Fruit fly (Drosophila melanogaster) whole organism, embryonic: ENCODE measurements around the gene Muc18B.

Experiments used
- Atf6 ChIP-seq: fragments of 200-800 bp; sonication (Bioruptor generic); IDR thresholded peaks from 2 replicates; pipeline ENCODE4 v1.3.6; 2022; ENCODE audit warnings: missing biosample characterization, missing genetic modification characterization
- CG10267 ChIP-seq: fragments of 200-800 bp; sonication (Bioruptor generic); optimal IDR thresholded peaks from 2 replicates; lab custom pipeline; 2018; ENCODE audit warnings: missing biosample characterization, mild to moderate bottlenecking, missing genetic modification characterization, moderate library complexity
- CG12104 ChIP-seq: fragments of 200-800 bp; sonication (Bioruptor generic); optimal IDR thresholded peaks from 3 replicates; lab custom pipeline; 2016; ENCODE audit warnings: missing biosample characterization, missing genetic modification characterization
- CG12155 ChIP-seq: fragments of 200-800 bp; sonication (Bioruptor generic); optimal IDR thresholded peaks from 3 replicates; lab custom pipeline; 2016; ENCODE audit warnings: missing biosample characterization, missing genetic modification characterization
- CG13296 ChIP-seq: fragments of 200-800 bp; sonication (Bioruptor generic); optimal IDR thresholded peaks from 3 replicates; lab custom pipeline; 2018; ENCODE audit warnings: missing biosample characterization, mild to moderate bottlenecking, missing genetic modification characterization
- CG15479 ChIP-seq: fragments of 200-800 bp; sonication (Bioruptor generic); optimal IDR thresholded peaks from 3 replicates; lab custom pipeline; 2019; ENCODE audit warnings: missing biosample characterization, mild to moderate bottlenecking, missing genetic modification characterization, moderate library complexity
- CG17568 ChIP-seq: fragments of 200-800 bp; sonication (Bioruptor generic); optimal IDR thresholded peaks from 2 replicates; lab custom pipeline; 2018; ENCODE audit warnings: missing biosample characterization, mild to moderate bottlenecking, missing genetic modification characterization, moderate library complexity
- CG18011 ChIP-seq: fragments of 200-800 bp; sonication (Bioruptor generic); optimal IDR thresholded peaks from 2 replicates; lab custom pipeline; 2017; ENCODE audit warnings: missing biosample characterization, missing genetic modification characterization, mild to moderate bottlenecking, moderate library complexity, missing genotype
- CG1832 ChIP-seq: fragments of 200-800 bp; sonication (Bioruptor generic); optimal IDR thresholded peaks from 2 replicates; lab custom pipeline; 2017; ENCODE audit warnings: missing biosample characterization, mild to moderate bottlenecking, missing genetic modification characterization, inconsistent platforms
- CG18619 ChIP-seq: fragments of 200-800 bp; sonication (Bioruptor generic); optimal IDR thresholded peaks from 3 replicates; lab custom pipeline; 2017; ENCODE audit warnings: missing biosample characterization, mild to moderate bottlenecking, missing genetic modification characterization
- CG2202 ChIP-seq: fragments of 200-800 bp; sonication (Bioruptor generic); optimal IDR thresholded peaks from 2 replicates; lab custom pipeline; 2018; ENCODE audit warnings: missing biosample characterization, mild to moderate bottlenecking, missing genetic modification characterization
- CG34376 ChIP-seq: fragments of 200-800 bp; sonication (Bioruptor generic); optimal IDR thresholded peaks from 2 replicates; lab custom pipeline; 2018; ENCODE audit warnings: missing biosample characterization, mild to moderate bottlenecking, missing genetic modification characterization
- CG3995 ChIP-seq: fragments of 200-800 bp; sonication (Bioruptor generic); optimal IDR thresholded peaks from 3 replicates; lab custom pipeline; 2016; ENCODE audit warnings: missing biosample characterization, missing genetic modification characterization
- CG4328 ChIP-seq: fragments of 200-800 bp; sonication (Bioruptor generic); optimal IDR thresholded peaks from 3 replicates; lab custom pipeline; 2017; ENCODE audit warnings: missing biosample characterization, missing genetic modification reagents, missing genetic modification characterization
- CG4617 ChIP-seq: fragments of 200-800 bp; sonication (Bioruptor generic); optimal IDR thresholded peaks from 3 replicates; lab custom pipeline; 2016; ENCODE audit warnings: missing biosample characterization, missing genetic modification characterization, borderline replicate concordance
- CG6175 ChIP-seq: fragments of 200-800 bp; sonication (Bioruptor generic); IDR thresholded peaks from 3 replicates; pipeline ENCODE4 v1.3.6; 2022; ENCODE audit warnings: missing biosample characterization, missing genetic modification characterization
- CG7357 ChIP-seq: fragments of 200-800 bp; sonication (Bioruptor generic); IDR thresholded peaks from 3 replicates; pipeline ENCODE4 v1.3.6; 2022; ENCODE audit warnings: missing biosample characterization, missing genetic modification characterization
- CG8765 ChIP-seq: fragments of 200-800 bp; sonication (Bioruptor generic); IDR thresholded peaks from 2 replicates; pipeline ENCODE4 v1.3.6; 2022; ENCODE audit warnings: missing biosample characterization, missing genetic modification characterization
- CG9932 ChIP-seq: fragments of 200-800 bp; sonication (Bioruptor generic); IDR thresholded peaks from 2 replicates; pipeline ENCODE4 v1.3.6; 2022; ENCODE audit warnings: missing biosample characterization, missing genetic modification characterization
- Dfd ChIP-seq, 2 experiments: fragments of >200 bp; optimal IDR thresholded peaks; 2 replicates each; lab custom pipeline; 2017; ENCODE audit warnings: missing biosample characterization in 2 of 2, missing genetic modification characterization in 2 of 2
- Dip2 ChIP-seq: fragments of 200-800 bp; sonication (Bioruptor generic); IDR thresholded peaks from 2 replicates; pipeline ENCODE4 v1.3.6; 2022; ENCODE audit warnings: missing biosample characterization, missing genetic modification characterization
- Dll ChIP-seq: fragments of 200-800 bp; sonication (Bioruptor generic); IDR thresholded peaks from 4 replicates; pipeline ENCODE4 v1.3.6; 2022; ENCODE audit warnings: missing biosample characterization, missing genetic modification characterization; ENCODE audit not compliant: partially characterized antibody
- Doc3 ChIP-seq: fragments of 200-800 bp; sonication (Bioruptor generic); IDR thresholded peaks from 3 replicates; pipeline ENCODE4 v1.3.6; 2022; ENCODE audit warnings: missing biosample characterization, missing genetic modification characterization; ENCODE audit not compliant: partially characterized antibody
- Ets65A ChIP-seq: fragments of 200-800 bp; sonication (Bioruptor generic); peaks from one replicate; lab custom pipeline; 2016; ENCODE audit warnings: missing biosample characterization, missing genetic modification characterization
- Gug ChIP-seq: fragments of 200-800 bp; sonication (Bioruptor generic); IDR thresholded peaks from 4 replicates; pipeline ENCODE4 v1.3.6; 2022; ENCODE audit warnings: missing biosample characterization, missing genetic modification characterization
- H2.0 ChIP-seq: fragments of 200-800 bp; sonication (Bioruptor generic); IDR thresholded peaks from 2 replicates; pipeline ENCODE4 v1.3.6; 2022; ENCODE audit warnings: missing biosample characterization, missing genetic modification characterization
- Kr ChIP-seq: fragments of 200-800 bp; sonication (Bioruptor generic); optimal IDR thresholded peaks from 2 replicates; lab custom pipeline; 2017; ENCODE audit warnings: missing biosample characterization, mild to moderate bottlenecking, missing genetic modification characterization
- Med ChIP-seq: fragments of 200-800 bp; sonication (Bioruptor generic); peaks from one replicate; lab custom pipeline; 2016; ENCODE audit warnings: missing biosample characterization, missing genetic modification characterization, mild to moderate bottlenecking, inconsistent platforms, moderate library complexity
- Sry-β ChIP-seq: fragments of 200-800 bp; sonication (Bioruptor generic); optimal IDR thresholded peaks from 2 replicates; lab custom pipeline; 2018; ENCODE audit warnings: missing biosample characterization, mild to moderate bottlenecking, missing genetic modification characterization, moderate library complexity
- Trl ChIP-seq, 3 experiments: fragments of >200 bp in 2 of 3; fragments of 200-800 bp in 1 of 3; sonication (Bioruptor generic) in 1 of 3; optimal IDR thresholded peaks; 2 replicates in 1 of 3; 3 replicates in 2 of 3; lab custom pipeline; 2016 to 2017; ENCODE audit warnings: missing biosample characterization in 1 of 3, missing genetic modification characterization in 1 of 3
- cg ChIP-seq: fragments of 200-800 bp; sonication (Bioruptor generic); optimal IDR thresholded peaks from 3 replicates; lab custom pipeline; 2019; ENCODE audit warnings: missing biosample characterization, mild to moderate bottlenecking, missing genetic modification characterization, moderate library complexity
- chm ChIP-seq: fragments of 200-800 bp; sonication (Bioruptor generic); IDR thresholded peaks from 2 replicates; pipeline ENCODE4 v1.3.6; 2022; ENCODE audit warnings: missing biosample characterization, missing genetic modification characterization
- crol ChIP-seq: fragments of 200-800 bp; sonication (Bioruptor generic); IDR thresholded peaks from 2 replicates; pipeline ENCODE4 v1.3.6; 2022; ENCODE audit warnings: missing biosample characterization, missing genetic modification characterization
- da ChIP-seq: fragments of 200-800 bp; sonication (Bioruptor generic); optimal IDR thresholded peaks from 2 replicates; lab custom pipeline; 2016; ENCODE audit warnings: missing biosample characterization, missing genetic modification characterization
- gcm ChIP-seq: fragments of 200-800 bp; sonication (Bioruptor generic); optimal IDR thresholded peaks from 2 replicates; lab custom pipeline; 2019; ENCODE audit warnings: missing biosample characterization, mild to moderate bottlenecking, missing genetic modification characterization, moderate library complexity
- gcm2 ChIP-seq: fragments of 200-800 bp; sonication (Bioruptor generic); optimal IDR thresholded peaks from 2 replicates; lab custom pipeline; 2016; ENCODE audit warnings: missing biosample characterization, missing genetic modification characterization
- gt ChIP-seq: fragments of 200-800 bp; sonication (Bioruptor generic); IDR thresholded peaks from 2 replicates; pipeline ENCODE4 v1.3.6; 2022; ENCODE audit warnings: missing biosample characterization, missing genetic modification characterization
- jumu ChIP-seq: fragments of 200-800 bp; sonication (Bioruptor generic); optimal IDR thresholded peaks from 3 replicates; lab custom pipeline; 2016; ENCODE audit warnings: missing biosample characterization, missing genetic modification characterization
- lab ChIP-seq: fragments of 200-800 bp; sonication (Bioruptor generic); optimal IDR thresholded peaks from 3 replicates; lab custom pipeline; 2017; ENCODE audit warnings: missing biosample characterization, missing genetic modification characterization, mild to moderate bottlenecking, moderate library complexity, missing genetic modification reagents
- lmd ChIP-seq: fragments of 200-800 bp; sonication (Bioruptor generic); IDR thresholded peaks from 2 replicates; pipeline ENCODE4 v1.3.6; 2022; ENCODE audit warnings: missing biosample characterization, missing genetic modification characterization
- odd ChIP-seq: fragments of 200-800 bp; sonication (Bioruptor generic); optimal IDR thresholded peaks from 2 replicates; lab custom pipeline; 2017; ENCODE audit warnings: missing biosample characterization, mild to moderate bottlenecking, missing genetic modification characterization
- repo ChIP-seq: fragments of 200-800 bp; sonication (Bioruptor generic); optimal IDR thresholded peaks from 2 replicates; lab custom pipeline; 2016; ENCODE audit warnings: missing biosample characterization, missing genetic modification characterization
- scrt ChIP-seq: fragments of 200-800 bp; sonication (Bioruptor generic); optimal IDR thresholded peaks from 2 replicates; lab custom pipeline; 2018; ENCODE audit warnings: missing biosample characterization, mild to moderate bottlenecking, missing genetic modification characterization, moderate library complexity
- sens ChIP-seq: fragments of 200-800 bp; sonication (Bioruptor generic); peaks from one replicate; lab custom pipeline; 2016; ENCODE audit warnings: missing biosample characterization, missing genetic modification characterization
- shn ChIP-seq: fragments of 200-800 bp; sonication (Bioruptor generic); optimal IDR thresholded peaks from 3 replicates; lab custom pipeline; 2016; ENCODE audit warnings: missing biosample characterization, missing genetic modification characterization
- tio ChIP-seq: fragments of 200-800 bp; sonication (Bioruptor generic); optimal IDR thresholded peaks from 2 replicates; lab custom pipeline; 2017; ENCODE audit warnings: missing biosample characterization, missing genetic modification characterization, inconsistent platforms
- ttk ChIP-seq: fragments of 200-800 bp; sonication (Bioruptor generic); IDR thresholded peaks from 2 replicates; pipeline ENCODE4 v2.1.2; 2022; ENCODE audit warnings: missing biosample characterization, missing genetic modification characterization
- unpg ChIP-seq: fragments of 200-800 bp; sonication (Bioruptor generic); optimal IDR thresholded peaks from 3 replicates; lab custom pipeline; 2018; ENCODE audit warnings: missing biosample characterization, mild to moderate bottlenecking, missing genetic modification characterization, moderate library complexity
- zf30C ChIP-seq: fragments of 200-800 bp; sonication (Bioruptor generic); optimal IDR thresholded peaks from 3 replicates; lab custom pipeline; 2018; ENCODE audit warnings: missing biosample characterization, mild to moderate bottlenecking, missing genetic modification characterization

The Muc18B gene

dm6 chrX:19264396-19264795 is 49.1 kb downstream of the Muc18B start:
- TF ChIP-seq sens (GFP tag; lab: Kevin White, UChicago) (no peak), CG12104 (GFP tag; lab: Kevin White, UChicago) (no peak), CG17568 (GFP tag; lab: Kevin White, UChicago) (no peak), CG1832 (GFP tag; lab: Kevin White, UChicago) (peak; percentile 66), da (GFP tag; lab: Kevin White, UChicago) (no peak), CG15479 (no peak), Sry-β (GFP tag; lab: Kevin White, UChicago) (no peak), CG3995 (GFP tag; lab: Kevin White, UChicago) (no peak), gt (no peak), CG7357 (GFP tag; lab: Robert Waterston, UW) (no peak), CG4617 (GFP tag; lab: Kevin White, UChicago) (no peak), Dfd (GFP tag; optimal IDR thresholded peaks at IDR 0.05; lab: Kevin White, UChicago) (no peak), CG12155 (GFP tag; lab: Kevin White, UChicago) (no peak), lmd (GFP tag; lab: Robert Waterston, UW) (no peak), odd (GFP tag; lab: Kevin White, UChicago) (no peak), Trl (optimal IDR thresholded peaks at IDR 0.05; lab: Kevin White, UChicago) (peak in 1 of 2 experiments; percentile 43), Trl (GFP tag; optimal IDR thresholded peaks at IDR 0.05; lab: Kevin White, UChicago) (no peak), Dip2 (GFP tag; lab: Robert Waterston, UW) (no peak), cg (GFP tag; lab: Kevin White, UChicago) (peak; percentile 91), CG4328 (GFP tag; lab: Kevin White, UChicago) (no peak), repo (no peak), CG6175 (no peak), CG13296 (GFP tag; lab: Kevin White, UChicago) (no peak), chm (GFP tag; lab: Robert Waterston, UW) (no peak), Med (GFP tag; lab: Kevin White, UChicago) (peak; percentile 23), Gug (GFP tag; lab: Robert Waterston, UW) (no peak)

dm6 chrX:19265802-19266479 is 50.6 kb downstream of the Muc18B start:
- TF ChIP-seq CG18011 (peak; percentile 94), CG34376 (GFP tag; lab: Kevin White, UChicago) (no peak), Doc3 (no peak), gcm2 (GFP tag; lab: Kevin White, UChicago) (no peak), CG9932 (GFP tag; lab: Robert Waterston, UW) (no peak), CG18619 (GFP tag; lab: Kevin White, UChicago) (no peak), CG8765 (GFP tag; lab: Robert Waterston, UW) (no peak), zf30C (GFP tag; lab: Kevin White, UChicago) (no peak), tio (GFP tag; lab: Kevin White, UChicago) (no peak), lab (GFP tag; lab: Kevin White, UChicago) (peak; percentile 91), Atf6 (GFP tag; lab: Robert Waterston, UW) (no peak), CG1832 (GFP tag; lab: Kevin White, UChicago) (peak; percentile 6), Ets65A (GFP tag; lab: Kevin White, UChicago) (peak; percentile 59), unpg (GFP tag; lab: Kevin White, UChicago) (no peak), Dll (GFP tag; lab: Robert Waterston, UW) (no peak), ttk (no peak), crol (GFP tag; lab: Robert Waterston, UW) (peak; percentile 61), CG2202 (tag; lab: Kevin White, UChicago) (no peak), cg (GFP tag; lab: Kevin White, UChicago) (peak; percentile 12), shn (GFP tag; lab: Kevin White, UChicago) (no peak), Kr (GFP tag; lab: Kevin White, UChicago) (no peak), CG10267 (tag; lab: Kevin White, UChicago) (no peak), gcm (peak; percentile 60), H2.0 (no peak), scrt (GFP tag; lab: Kevin White, UChicago) (no peak), jumu (GFP tag; lab: Kevin White, UChicago) (no peak)
